Worm (Caenorhabditis elegans) whole organism, late embryonic: ENCODE measurements around the gene Y62H9A.7.

Source experiments
- ceh-31 ChIP-seq: sonication (generic microtip); optimal IDR thresholded peaks from 2 replicates; lab custom pipeline; 2016; ENCODE audit warnings: missing genetic modification characterization, missing compliant biosample characterization
- dmd-4 ChIP-seq: sonication (generic microtip); optimal IDR thresholded peaks from 2 replicates; lab custom pipeline; 2016; ENCODE audit warnings: borderline replicate concordance, missing genetic modification characterization, missing compliant biosample characterization
- elt-2 ChIP-seq: sonication (generic microtip); optimal IDR thresholded peaks from 2 replicates; lab custom pipeline; 2016; ENCODE audit warnings: missing genetic modification reagents, missing genetic modification characterization, missing compliant biosample characterization
- eyg-1 ChIP-seq: sonication (generic microtip); optimal IDR thresholded peaks from 2 replicates; lab custom pipeline; 2016; ENCODE audit warnings: missing genotype, missing genetic modification characterization, missing compliant biosample characterization
- lin-11 ChIP-seq: fragments of 200-800 bp; sonication (Bioruptor generic); optimal IDR thresholded peaks from 2 replicates; lab custom pipeline; 2018; ENCODE audit warnings: mild to moderate bottlenecking, missing genetic modification characterization, missing compliant biosample characterization
- pha-4 ChIP-seq: fragments of 150-350 bp; optimal IDR thresholded peaks from 2 replicates; lab custom pipeline; 2018; ENCODE audit warnings: missing biosample characterization, missing genetic modification reagents, missing genetic modification characterization
- pqm-1 ChIP-seq: sonication (generic microtip); optimal IDR thresholded peaks from 2 replicates; lab custom pipeline; 2016; ENCODE audit warnings: missing genetic modification characterization, missing compliant biosample characterization
- ttx-3 ChIP-seq: sonication (generic microtip); optimal IDR thresholded peaks from 2 replicates; lab custom pipeline; 2016; ENCODE audit warnings: missing genetic modification reagents, missing genetic modification characterization, missing compliant biosample characterization

ce11 chrX:11879871-11880270 is 5.6 kb downstream of the Y62H9A.7 start, which contains the start of the genes Y62H9A.3 and Y62H9A.4:
- TF ChIP-seq pqm-1 (no peak), elt-2 (tag; lab: Kevin White, UChicago) (no peak), dmd-4 (tag; lab: Kevin White, UChicago) (no peak), ceh-31 (no peak), eyg-1 (tag; lab: Kevin White, UChicago) (no peak), lin-11 (no peak), ttx-3 (tag; lab: Kevin White, UChicago) (no peak), pha-4 (tag; lab: Kevin White, UChicago) (no peak)
